Worm (Caenorhabditis elegans): ENCODE data around the gene Y46E12A.3.

Gene Y46E12A.3

ce11 chrIII:1758632-1759031 is 3.9 kb upstream of the Y46E12A.3 start, which contains the start of gene Y46E12A.2:
Gene Y46E12A.2 (plus strand): TSS chrIII:1758932.
- TF ChIP-seq ceh-30 (tag; optimal IDR thresholded peaks at IDR 0.05): no peak
- TF ChIP-seq ceh-31 (tag; optimal IDR thresholded peaks at IDR 0.05): no peak
- no peak for TF ChIP-seq ref-2 (tag; optimal IDR thresholded peaks at IDR 0.05)
- no peak for TF ChIP-seq ceh-24 (tag; optimal IDR thresholded peaks at IDR 0.05)
- no peak for TF ChIP-seq C38D4.7 (GFP tag; optimal IDR thresholded peaks at IDR 0.05)
- TF ChIP-seq madf-2 (tag; optimal IDR thresholded peaks at IDR 0.05): no peak
- TF ChIP-seq hlh-15 (tag; optimal IDR thresholded peaks at IDR 0.05): no peak

- no peak for TF ChIP-seq syd-9 (tag; optimal IDR thresholded peaks at IDR 0.05)
- TF ChIP-seq pag-3 (tag; optimal IDR thresholded peaks at IDR 0.05; ENCODE audit: borderline replicate concordance): no peak
- TF ChIP-seq fkh-6 (tag; optimal IDR thresholded peaks at IDR 0.05): no peak
- TF ChIP-seq gmeb-2 (tag; optimal IDR thresholded peaks at IDR 0.05): no peak
- TF ChIP-seq ceh-48 (tag; optimal IDR thresholded peaks at IDR 0.05): no peak
- no peak for TF ChIP-seq pax-1 (tag; optimal IDR thresholded peaks at IDR 0.05)
- no peak for TF ChIP-seq ttx-3 (tag; optimal IDR thresholded peaks at IDR 0.05)
- no peak for TF ChIP-seq fkh-10 (GFP tag; optimal IDR thresholded peaks at IDR 0.05)
- TF ChIP-seq tbx-2 (tag; optimal IDR thresholded peaks at IDR 0.05): no peak
- TF ChIP-seq ceh-19 (GFP tag; optimal IDR thresholded peaks at IDR 0.05): no peak
- no peak for TF ChIP-seq ets-4 (tag; optimal IDR thresholded peaks at IDR 0.05)
- TF ChIP-seq ceh-2 (tag; optimal IDR thresholded peaks at IDR 0.05): no peak
- TF ChIP-seq mec-3 (tag; optimal IDR thresholded peaks at IDR 0.05; ENCODE audit: borderline replicate concordance): no peak
- no peak for TF ChIP-seq ztf-16 (tag; optimal IDR thresholded peaks at IDR 0.05)
- no peak for TF ChIP-seq hlh-15 (tag; optimal IDR thresholded peaks at IDR 0.05)
Measured at ce11 chrIII:1758151-1758550, 3.4 kb upstream of the Y46E12A.3 start, which contains the start of gene Y46E12A.5. Gene Y46E12A.5 (minus strand): TSS chrIII:1758251.

ce11 chrIII:1745450-1746127 is 9.2 kb downstream of the Y46E12A.3 start:
- TF ChIP-seq pros-1 (tag; optimal IDR thresholded peaks at IDR 0.05) (no peak), unc-42 (tag; optimal IDR thresholded peaks at IDR 0.05) (peak; percentile 95)

DNA sequence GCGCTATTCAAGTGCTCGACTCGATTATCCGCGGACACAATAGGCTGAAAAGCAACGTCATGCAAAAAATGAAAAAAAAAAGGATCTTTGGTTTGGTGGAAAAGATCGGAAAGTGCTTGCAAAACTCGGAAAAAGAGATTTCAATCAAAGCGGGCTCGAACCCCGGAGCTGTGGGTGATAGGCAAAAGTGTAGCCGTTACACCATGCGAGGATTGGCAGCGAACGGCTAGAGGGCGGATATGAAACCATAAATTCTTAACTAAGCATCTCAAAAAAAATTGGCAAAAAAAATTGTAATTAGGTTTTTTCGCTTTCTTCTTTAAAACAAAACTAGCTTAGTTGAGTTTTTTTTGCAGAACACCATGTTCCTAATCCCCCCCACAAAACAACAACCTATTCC is 10.3 kb downstream of the Y46E12A.3 start:
- TF ChIP-seq eyg-1 (tag; optimal IDR thresholded peaks at IDR 0.05): no peak
- TF ChIP-seq ztf-16 (tag; optimal IDR thresholded peaks at IDR 0.05): no peak
- no peak for TF ChIP-seq ceh-24 (tag; optimal IDR thresholded peaks at IDR 0.05)
- no peak for TF ChIP-seq sox-2 (GFP tag; IDR thresholded peaks at IDR 0.05)
- TF ChIP-seq nfya-1 (tag; optimal IDR thresholded peaks at IDR 0.05): no peak
- TF ChIP-seq pag-3 (tag; optimal IDR thresholded peaks at IDR 0.05; ENCODE audit: borderline replicate concordance): no peak
- TF ChIP-seq pha-4 (tag; optimal IDR thresholded peaks at IDR 0.05): no peak
- no peak for TF ChIP-seq elt-2 (tag; optimal IDR thresholded peaks at IDR 0.05)
- no peak for TF ChIP-seq madf-2 (tag; optimal IDR thresholded peaks at IDR 0.05)
- TF ChIP-seq hlh-8 (tag; optimal IDR thresholded peaks at IDR 0.05): no peak
- no peak for TF ChIP-seq ceh-31 (tag; optimal IDR thresholded peaks at IDR 0.05)
- TF ChIP-seq ceh-34 (tag; optimal IDR thresholded peaks at IDR 0.05): no peak
- no peak for TF ChIP-seq unc-42 (tag; optimal IDR thresholded peaks at IDR 0.05)
- TF ChIP-seq nhr-11 (tag; optimal IDR thresholded peaks at IDR 0.05): no peak
- no peak for TF ChIP-seq npax-4 (tag; optimal IDR thresholded peaks at IDR 0.05)
- TF ChIP-seq pqm-1 (tag; optimal IDR thresholded peaks at IDR 0.05): no peak
- TF ChIP-seq unc-3 (GFP tag; conservative IDR thresholded peaks at IDR 0.05): no peak
- TF ChIP-seq unc-3 (tag; optimal IDR thresholded peaks at IDR 0.05): no peak

DNA sequence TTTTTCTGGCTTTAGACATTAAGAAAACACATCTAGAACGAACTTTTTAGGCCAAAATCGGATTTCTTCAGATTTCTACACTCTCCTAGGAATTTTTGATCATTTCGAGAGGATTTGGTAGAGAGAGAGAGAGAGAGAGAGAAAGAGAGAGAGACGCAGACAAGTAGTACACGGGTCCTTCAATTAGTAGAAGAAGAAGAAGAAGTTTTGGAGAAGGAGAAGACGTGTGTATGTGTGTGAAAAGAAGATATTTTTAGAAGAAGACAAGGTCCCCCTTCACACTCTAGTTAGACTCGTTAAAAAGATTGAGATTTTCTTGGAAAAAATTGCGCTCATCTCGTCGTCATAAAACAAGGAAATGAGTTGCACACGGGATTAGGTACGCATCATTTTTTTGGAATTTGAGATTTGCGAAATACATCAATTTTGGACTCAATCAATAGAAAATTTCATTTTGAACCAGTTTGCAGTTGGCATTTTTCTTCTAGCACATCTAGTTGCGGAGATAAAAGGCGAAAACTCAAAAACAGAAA is 11.2 kb downstream of the Y46E12A.3 start:
- TF ChIP-seq pha-4 (tag; optimal IDR thresholded peaks at IDR 0.05): no peak
- peak; percentile 57 for TF ChIP-seq unc-42 (tag; optimal IDR thresholded peaks at IDR 0.05)

All from whole organism, late embryonic.